Fruit fly (Drosophila melanogaster): Measurements from ENCODE around the gene Acsf2.

The Acsf2 gene

dm6 chr2L:5300785-5301616 lies 41.0 kb downstream of the Acsf2 start:
- TF ChIP-seq Optix (GFP tag; IDR thresholded peaks at IDR 0.05) (no peak), z (GFP tag; IDR thresholded peaks at IDR 0.05) (no peak), Dp (GFP tag; optimal IDR thresholded peaks at IDR 0.05) (no peak), vfl (GFP tag; optimal IDR thresholded peaks at IDR 0.05) (no peak), CG4404 (GFP tag; IDR thresholded peaks at IDR 0.05) (no peak), CG13894 (tag; optimal IDR thresholded peaks at IDR 0.05) (no peak), zen2 (GFP tag; IDR thresholded peaks at IDR 0.05; ENCODE audit: partially characterized antibody) (no peak), da (GFP tag; optimal IDR thresholded peaks at IDR 0.05) (no peak), Awh (GFP tag; IDR thresholded peaks at IDR 0.05) (no peak), dpn (GFP tag; optimal IDR thresholded peaks at IDR 0.05) (no peak), CG9437 (GFP tag; optimal IDR thresholded peaks at IDR 0.05) (no peak), ci (GFP tag; IDR thresholded peaks at IDR 0.05) (peak; percentile 4; the same call in 1 of the 3 replicates), CG6791 (GFP tag; IDR thresholded peaks at IDR 0.05; ENCODE audit: partially characterized antibody) (peak; percentile 82), CG6254 (GFP tag; optimal IDR thresholded peaks at IDR 0.05) (no peak), gem (tag; optimal IDR thresholded peaks at IDR 0.05) (no peak), CTCF (GFP tag; optimal IDR thresholded peaks at IDR 0.05) (peak; percentile 70), prd (optimal IDR thresholded peaks at IDR 0.05) (no peak), prd (GFP tag; IDR thresholded peaks at IDR 0.05) (0 out of 3 replicates have a peak, but pooled peaks have one; percentile 8), CG6683 (GFP tag; optimal IDR thresholded peaks at IDR 0.05) (no peak), gsb-n (tag; optimal IDR thresholded peaks at IDR 0.05) (no peak), onecut (GFP tag; IDR thresholded peaks at IDR 0.05) (no peak), chm (GFP tag; IDR thresholded peaks at IDR 0.05) (0 out of 2 replicates have a peak, but pooled peaks have one; percentile 27), NfI (GFP tag; optimal IDR thresholded peaks at IDR 0.05) (no peak), Stat92E (GFP tag; optimal IDR thresholded peaks at IDR 0.05) (no peak), CG6689 (GFP tag; IDR thresholded peaks at IDR 0.05) (peak; percentile 56), CG4424 (GFP tag; optimal IDR thresholded peaks at IDR 0.05) (no peak), crol (GFP tag; IDR thresholded peaks at IDR 0.05) (peak; percentile 99), CG18599 (GFP tag; optimal IDR thresholded peaks at IDR 0.05) (peak; percentile 20), oc (tag; optimal IDR thresholded peaks at IDR 0.05) (no peak), danr (GFP tag; IDR thresholded peaks at IDR 0.05) (no peak), grn (GFP tag; optimal IDR thresholded peaks at IDR 0.05) (no peak), CG3995 (GFP tag; optimal IDR thresholded peaks at IDR 0.05) (no peak), ato (GFP tag; IDR thresholded peaks at IDR 0.05; ENCODE audit: partially characterized antibody) (no peak), abd-A (tag; optimal IDR thresholded peaks at IDR 0.05) (peak; percentile 10), CG14050 (GFP tag; IDR thresholded peaks at IDR 0.05) (no peak), CG12071 (GFP tag; optimal IDR thresholded peaks at IDR 0.05) (no peak), sim (GFP tag; IDR thresholded peaks at IDR 0.05) (no peak), jigr1 (GFP tag; IDR thresholded peaks at IDR 0.05) (no peak), CG2129 (GFP tag; IDR thresholded peaks at IDR 0.05; ENCODE audit: partially characterized antibody) (no peak), CG7839 (tag; optimal IDR thresholded peaks at IDR 0.05) (no peak), CG17361 (GFP tag; IDR thresholded peaks at IDR 0.05) (no peak), Ets65A (GFP tag) (peak; percentile 14), sob (GFP tag; IDR thresholded peaks at IDR 0.05) (0 out of 2 replicates have a peak, but pooled peaks have one; percentile 11), ems (GFP tag; optimal IDR thresholded peaks at IDR 0.05) (no peak), hth (optimal IDR thresholded peaks at IDR 0.05) (no peak), lmd (GFP tag; IDR thresholded peaks at IDR 0.05) (no peak), crp (GFP tag; optimal IDR thresholded peaks at IDR 0.05) (no peak), CG3163 (GFP tag; optimal IDR thresholded peaks at IDR 0.05) (no peak), Deaf1 (tag; optimal IDR thresholded peaks at IDR 0.05) (peak; percentile 30), TFAM (GFP tag; optimal IDR thresholded peaks at IDR 0.05) (no peak)

All from whole organism, embryonic.